Fruit fly (Drosophila melanogaster) Kc167 (cell line): Measurements from ENCODE around the gene AOX1.

Source experiments
- Myc ChIP-seq: fragments of >200 bp; optimal IDR thresholded peaks from 2 replicates; lab custom pipeline; 2017; ENCODE audit warnings: missing external identifiers
- h ChIP-seq: fragments of >200 bp; optimal IDR thresholded peaks from 3 replicates; lab custom pipeline; 2018; ENCODE audit warnings: missing external identifiers
- insv ChIP-seq: fragments of >200 bp; optimal IDR thresholded peaks from 3 replicates; lab custom pipeline; 2018; ENCODE audit warnings: missing external identifiers
- psq ChIP-seq: fragments of >200 bp; optimal IDR thresholded peaks from 2 replicates; lab custom pipeline; 2017; ENCODE audit warnings: missing external identifiers

DNA sequence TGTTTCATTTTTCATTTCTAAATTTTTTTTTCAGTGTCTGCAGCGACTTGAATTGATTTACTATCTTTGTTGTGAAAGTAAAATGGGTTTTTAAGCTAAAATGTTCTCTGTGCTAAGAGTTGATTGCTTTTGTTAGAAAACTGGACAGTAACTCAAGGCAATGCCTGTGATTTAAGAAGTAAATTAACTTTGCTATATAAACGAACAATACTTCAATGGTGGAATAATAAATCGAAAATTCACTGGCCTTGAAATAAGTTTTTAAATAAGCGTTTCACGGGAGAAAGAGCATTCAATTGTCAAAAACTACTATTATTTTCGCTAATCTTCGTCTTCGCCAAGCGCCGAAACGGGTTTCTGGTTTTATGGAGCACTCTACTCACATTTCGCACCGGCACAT, 3.8 kb upstream of the AOX1 start:
- TF ChIP-seq h (lab: Kevin White, UChicago) (no peak), insv (lab: Kevin White, UChicago) (no peak), psq (lab: Kevin White, UChicago) (no peak), Myc (lab: Kevin White, UChicago) (no peak)
